Worm (Caenorhabditis elegans) whole organism, L4/young adult: ENCODE results near the gene glr-1.

ENCODE experiments used
- W03F9.2 ChIP-seq: fragments of 150-350 bp; optimal IDR thresholded peaks from 2 replicates; lab custom pipeline; 2014; ENCODE audit warnings: missing biosample characterization, missing genetic modification characterization
- dao-5 ChIP-seq: sonication (generic microtip); optimal IDR thresholded peaks from 2 replicates; lab custom pipeline; 2016; ENCODE audit warnings: missing genotype, missing genetic modification characterization, moderate library complexity, missing compliant biosample characterization
- him-1 ChIP-seq: sonication (generic microtip); optimal IDR thresholded peaks from 2 replicates; lab custom pipeline; 2016; ENCODE audit warnings: missing genotype, missing genetic modification reagents, missing genetic modification characterization, missing compliant biosample characterization

- no peak for TF ChIP-seq dao-5
- no peak for TF ChIP-seq him-1 (tag; lab: Kevin White, UChicago)
- TF ChIP-seq W03F9.2 (tag; lab: Kevin White, UChicago), result no peak
These were observed 53.0 kb downstream of the glr-1 start for ce11 chrIII:8535445-8535844.
